Worm (Caenorhabditis elegans): ENCODE measurements around the gene clec-58.

The clec-58 gene

DNA sequence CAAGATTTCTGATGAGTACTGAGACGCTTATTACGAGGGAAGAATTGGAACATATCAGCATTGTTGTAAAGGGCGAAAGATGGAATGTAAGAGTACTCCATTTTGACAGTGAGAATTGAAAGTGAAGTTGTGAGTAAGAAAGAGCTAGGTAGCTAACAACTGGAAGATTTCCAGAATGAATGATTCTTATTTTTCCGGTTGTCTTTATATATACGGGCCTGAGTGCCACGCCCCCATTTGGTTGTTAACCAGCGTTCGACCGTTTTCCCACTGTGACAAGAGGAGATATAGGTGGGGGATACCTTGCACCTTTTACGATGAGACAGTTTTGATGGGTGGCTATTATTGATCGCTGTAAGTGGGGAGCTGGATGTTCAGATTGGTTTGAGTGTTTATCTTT, 4.7 kb downstream of the clec-58 start, which contains the start of gene ZK666.1:
Gene ZK666.1 (minus strand): TSS at position 101 of the 400 bp plus-strand sequence.
- TF ChIP-seq nhr-48 (tag; optimal IDR thresholded peaks at IDR 0.05) = no peak
- no peak for TF ChIP-seq spr-3 (GFP tag; optimal IDR thresholded peaks at IDR 0.05)
- no peak for TF ChIP-seq Y48G9A.11 (GFP tag; IDR thresholded peaks at IDR 0.05)
- no peak for TF ChIP-seq ceh-32 (tag; optimal IDR thresholded peaks at IDR 0.05; ENCODE audit: poor library complexity)
- no peak for TF ChIP-seq aha-1 (tag)
- TF ChIP-seq daf-8 (GFP tag; IDR thresholded peaks at IDR 0.05) = no peak
- TF ChIP-seq nhr-10 (tag; optimal IDR thresholded peaks at IDR 0.05) = no peak
- TF ChIP-seq T20F7.1 (GFP tag; optimal IDR thresholded peaks at IDR 0.05) = no peak
- no peak for TF ChIP-seq zip-11 (GFP tag; IDR thresholded peaks at IDR 0.05)

DNA sequence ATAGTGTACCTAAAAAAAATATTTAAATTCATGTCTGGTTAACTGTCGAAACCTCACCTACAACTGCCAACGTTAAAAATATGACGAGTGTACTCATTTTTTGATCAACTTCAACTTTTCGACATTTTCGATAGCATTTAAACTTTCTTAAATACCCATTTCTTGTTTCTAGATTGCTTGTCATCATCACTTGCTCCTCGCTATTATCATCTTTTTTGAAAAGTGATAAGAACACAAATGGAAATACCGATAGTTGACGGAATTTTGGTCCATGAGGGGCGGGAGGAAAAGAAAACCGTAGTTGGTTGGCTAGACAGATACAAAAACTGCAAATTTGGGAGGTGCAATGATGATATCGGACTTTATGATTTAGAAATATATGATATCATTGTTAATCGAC, 5.8 kb downstream of the clec-58 start, which contains the start of gene clec-143:
Gene clec-143 (minus strand): TSS at position 139 of the 400 bp plus-strand sequence.
- TF ChIP-seq lin-39 (tag; optimal IDR thresholded peaks at IDR 0.05) = no peak
- no peak for TF ChIP-seq lsy-2 (tag; optimal IDR thresholded peaks at IDR 0.05)
- TF ChIP-seq nhr-28 (tag; optimal IDR thresholded peaks at IDR 0.05) = peak; percentile 45
- no peak for TF ChIP-seq unc-39 (tag; optimal IDR thresholded peaks at IDR 0.05)
- TF ChIP-seq nhr-6 (tag; optimal IDR thresholded peaks at IDR 0.05) = no peak
- TF ChIP-seq arid-1 (GFP tag; conservative IDR thresholded peaks at IDR 0.05) = no peak
- TF ChIP-seq pqm-1 (tag; optimal IDR thresholded peaks at IDR 0.05) = peak; percentile 88
- TF ChIP-seq T20F7.1 (GFP tag; optimal IDR thresholded peaks at IDR 0.05) = no peak
- peak in 1 of 2 experiments; percentile 67 for TF ChIP-seq unc-62 (GFP tag; optimal IDR thresholded peaks at IDR 0.05 in 1 of 2)
- no peak for TF ChIP-seq unc-62 (tag; optimal IDR thresholded peaks at IDR 0.05)
- TF ChIP-seq tag-97 (GFP tag; IDR thresholded peaks at IDR 0.05) = no peak

DNA sequence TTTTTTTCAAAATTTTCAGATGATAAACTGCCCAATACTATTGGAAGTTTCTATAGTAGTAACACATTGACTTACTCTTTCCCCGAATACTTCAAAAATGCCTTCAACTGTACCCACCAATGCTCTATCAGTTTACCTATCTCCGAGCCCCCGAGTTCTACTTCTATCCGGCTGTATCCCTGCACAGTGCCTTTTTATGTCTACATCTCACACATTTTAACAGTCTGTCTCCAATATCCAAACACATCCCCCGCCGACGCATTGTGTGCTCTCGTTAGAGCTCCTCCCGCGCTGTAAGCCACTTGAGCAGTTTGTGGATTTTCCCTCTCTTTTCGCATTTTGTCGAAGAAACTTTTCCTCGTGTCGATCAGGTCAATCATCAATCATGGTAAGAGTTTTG, 9.4 kb downstream of the clec-58 start, which contains the start of gene tnc-2:
Gene tnc-2 (plus strand): TSS at position 301 of the 400 bp plus-strand sequence.
- TF ChIP-seq nhr-48 (tag; optimal IDR thresholded peaks at IDR 0.05) (no peak), pha-4 (GFP tag; IDR thresholded peaks at IDR 0.05) (no peak), pha-4 (tag; optimal IDR thresholded peaks at IDR 0.05) (no peak), mdt-29 (GFP tag; IDR thresholded peaks at IDR 0.05) (no peak), ctbp-1 (GFP tag; IDR thresholded peaks at IDR 0.05) (no peak), ama-1 (optimal IDR thresholded peaks at IDR 0.05) (no peak), F37D6.2 (tag; optimal IDR thresholded peaks at IDR 0.05) (no peak), dve-1 (tag; optimal IDR thresholded peaks at IDR 0.05; ENCODE audit: insufficient read depth) (no peak), tra-1 (GFP tag; IDR thresholded peaks at IDR 0.05) (no peak), aha-1 (tag) (no peak)

DNA sequence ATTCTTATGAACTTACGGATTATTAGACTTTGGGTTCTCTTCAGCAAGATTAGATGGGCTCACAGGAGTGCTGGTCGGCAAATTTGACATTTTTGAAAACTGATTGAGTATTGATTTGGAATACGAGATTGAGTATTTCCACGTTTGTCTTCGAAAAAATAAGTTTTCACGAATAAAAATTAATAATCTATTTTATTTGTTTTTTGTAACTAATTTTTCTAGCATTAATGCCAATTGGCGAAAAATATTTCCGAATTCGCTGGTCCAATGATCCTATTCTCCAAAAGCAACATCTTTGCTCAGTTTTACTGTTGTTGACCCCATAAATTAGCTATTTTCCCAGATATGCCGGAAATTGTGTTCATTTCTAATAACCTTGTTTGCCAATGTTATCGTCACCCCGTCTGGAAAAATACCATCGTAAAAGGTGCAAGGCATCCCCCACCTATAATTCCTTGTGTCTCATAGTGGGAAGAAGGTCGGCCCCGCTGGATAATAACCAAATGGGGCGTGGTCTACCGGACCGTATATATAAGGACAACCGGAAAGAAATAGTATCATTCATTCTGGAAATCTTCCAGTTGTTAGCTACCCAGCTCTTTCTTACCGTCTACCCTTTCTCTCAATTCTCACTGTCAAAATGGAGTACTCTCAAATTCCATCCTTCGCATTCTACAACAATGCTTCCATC, 11.6 kb downstream of the clec-58 start, which contains the start of the genes ZK673.6 and sdz-37:
Gene ZK673.6 (minus strand): TSS at position 101 of the 691 bp plus-strand sequence.
Gene sdz-37 (plus strand): TSS at position 641 of the 691 bp plus-strand sequence.
- TF ChIP-seq zfp-2 (tag; optimal IDR thresholded peaks at IDR 0.05) = no peak
- no peak for TF ChIP-seq F49E8.2 (tag; optimal IDR thresholded peaks at IDR 0.05; ENCODE audit: borderline replicate concordance)
- no peak for TF ChIP-seq ztf-11 (tag; optimal IDR thresholded peaks at IDR 0.05)
- no peak for TF ChIP-seq pha-4 (GFP tag; IDR thresholded peaks at IDR 0.05)
- no peak for TF ChIP-seq pha-4 (tag; optimal IDR thresholded peaks at IDR 0.05)
- no peak for TF ChIP-seq cey-2 (tag; optimal IDR thresholded peaks at IDR 0.05; ENCODE audit: borderline replicate concordance, insufficient read depth)
- TF ChIP-seq T20F7.1 (GFP tag; optimal IDR thresholded peaks at IDR 0.05) = no peak
- no peak for TF ChIP-seq nhr-6 (tag; optimal IDR thresholded peaks at IDR 0.05)
- TF ChIP-seq dmd-9 (GFP tag; IDR thresholded peaks at IDR 0.05) = no peak
- no peak for TF ChIP-seq nhr-11 (tag; optimal IDR thresholded peaks at IDR 0.05)
- TF ChIP-seq hif-1 (tag; optimal IDR thresholded peaks at IDR 0.05) = no peak
- no peak for TF ChIP-seq D1046.2 (GFP tag; IDR thresholded peaks at IDR 0.05)
- TF ChIP-seq daf-12 (tag; optimal IDR thresholded peaks at IDR 0.05) = no peak
